Worm (Caenorhabditis elegans): ENCODE results near the gene lgc-42.

lgc-42 gene

DNA sequence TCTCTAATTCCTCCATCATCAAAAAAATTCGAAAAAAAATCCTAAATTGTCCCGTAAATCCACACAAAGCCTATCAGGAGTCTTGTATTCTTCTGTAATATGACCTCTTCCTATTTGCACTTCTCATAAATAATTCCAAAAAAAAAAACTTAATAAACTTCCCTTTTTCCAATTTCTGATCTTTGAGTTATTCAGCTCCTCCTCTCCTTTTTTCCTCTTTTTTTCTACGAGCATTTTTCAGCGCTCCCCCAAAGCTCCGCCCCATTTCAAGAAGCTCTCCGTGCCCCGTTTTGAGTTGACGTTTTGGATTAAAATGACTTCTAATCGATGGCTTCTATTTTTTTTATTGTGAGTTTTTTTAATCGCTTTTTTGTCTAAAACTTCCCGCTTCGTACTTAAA lies at the start of gene lgc-42:
Gene lgc-42 (plus strand): TSS at position 301 of the 400 bp plus-strand sequence.
- no peak for TF ChIP-seq arid-1 (GFP tag; conservative IDR thresholded peaks at IDR 0.05)
- no peak for TF ChIP-seq ztf-11 (tag; optimal IDR thresholded peaks at IDR 0.05)
- TF ChIP-seq spr-3 (GFP tag; optimal IDR thresholded peaks at IDR 0.05) = no peak
- TF ChIP-seq nhr-10 (tag; optimal IDR thresholded peaks at IDR 0.05) = no peak
- TF ChIP-seq ZK546.5 (tag; optimal IDR thresholded peaks at IDR 0.05) = no peak
- TF ChIP-seq ZK337.2 (GFP tag; IDR thresholded peaks at IDR 0.05) = no peak
- TF ChIP-seq nhr-6 (tag; optimal IDR thresholded peaks at IDR 0.05) = no peak
- TF ChIP-seq daf-19 (GFP tag; conservative IDR thresholded peaks at IDR 0.05) = no peak
- no peak for TF ChIP-seq lim-7 (GFP tag; IDR thresholded peaks at IDR 0.05)
- TF ChIP-seq ama-1 (optimal IDR thresholded peaks at IDR 0.05) = no peak
- TF ChIP-seq dve-1 (tag; optimal IDR thresholded peaks at IDR 0.05; ENCODE audit: insufficient read depth) = no peak
- no peak for TF ChIP-seq duxl-1 (tag; optimal IDR thresholded peaks at IDR 0.05; ENCODE audit: poor library complexity)

DNA sequence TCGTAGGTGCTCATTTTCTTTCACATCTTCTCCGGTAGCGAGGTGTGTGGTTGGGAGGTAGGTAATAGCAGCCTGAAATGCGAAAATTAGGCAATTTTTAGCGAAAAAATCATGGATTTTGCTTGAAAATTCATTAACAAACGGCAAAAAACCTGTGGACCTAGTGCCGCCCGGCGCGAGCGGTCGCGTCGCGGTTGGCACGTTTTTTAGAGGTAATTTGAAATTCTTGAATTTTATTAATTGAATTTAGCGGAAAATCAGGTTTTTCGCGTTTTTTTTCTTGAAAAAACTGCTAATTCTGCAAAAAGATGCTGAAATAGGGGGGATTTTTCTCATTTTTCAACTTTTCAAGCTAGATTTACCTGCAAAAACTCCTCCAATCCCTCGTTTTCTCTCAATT lies 48.3 kb upstream of the lgc-42 start:
- TF ChIP-seq dmd-9 (GFP tag; IDR thresholded peaks at IDR 0.05) (no peak), rbr-2 (tag; optimal IDR thresholded peaks at IDR 0.05) (no peak), unc-62 (GFP tag; optimal IDR thresholded peaks at IDR 0.05 in 1 of 2) (peak in 1 of 2 experiments; percentile 10), unc-62 (tag; optimal IDR thresholded peaks at IDR 0.05) (no peak), ceh-28 (tag; optimal IDR thresholded peaks at IDR 0.05) (no peak), nhr-76 (tag; optimal IDR thresholded peaks at IDR 0.05) (no peak), ZK546.5 (tag; optimal IDR thresholded peaks at IDR 0.05) (no peak), lin-38 (GFP tag; IDR thresholded peaks at IDR 0.05) (0 out of 2 replicates have a peak, but pooled peaks have one; percentile 9)

DNA sequence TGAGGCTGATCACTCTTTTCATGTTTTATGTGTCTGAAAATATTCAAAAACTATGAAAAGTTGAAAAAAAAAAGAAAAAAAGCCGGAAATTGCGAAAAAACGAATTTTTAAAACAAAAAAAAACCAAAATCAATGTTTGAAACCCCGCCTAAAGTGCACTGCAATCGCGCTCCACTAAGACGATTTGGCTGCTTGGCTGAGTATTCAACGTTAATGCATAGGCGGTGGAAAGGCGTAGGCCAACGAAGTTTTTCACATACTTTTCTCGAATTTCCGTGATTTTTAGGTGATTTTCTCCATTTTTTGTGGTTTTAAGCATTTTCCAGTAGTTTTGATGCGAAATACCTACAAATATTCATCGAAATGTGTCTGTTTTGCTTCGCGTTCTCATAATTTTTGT lies 47.4 kb upstream of the lgc-42 start, which contains the start of the genes polh-1 and rps-22:
Gene polh-1 (minus strand): TSS at position 34 of the 400 bp plus-strand sequence.
Gene rps-22 (plus strand): TSS at position 300 of the 400 bp plus-strand sequence.
- TF ChIP-seq hmg-1.1 (GFP tag; IDR thresholded peaks at IDR 0.05) = peak; percentile 86
- peak; percentile 80 for TF ChIP-seq rbr-2 (tag; optimal IDR thresholded peaks at IDR 0.05)
- TF ChIP-seq snpc-4 (tag; optimal IDR thresholded peaks at IDR 0.05) = no peak
- peak; percentile 73 to 96 for TF ChIP-seq lsy-2 (tag; optimal IDR thresholded peaks at IDR 0.05)
- 0 out of 2 replicates have a peak, but pooled peaks have one; percentile 15 for TF ChIP-seq madf-9 (GFP tag; conservative IDR thresholded peaks at IDR 0.05)
- peak; percentile 35; the same call in 1 of the 2 replicates for TF ChIP-seq pha-4 (GFP tag; IDR thresholded peaks at IDR 0.05)
- peak; percentile 74 for TF ChIP-seq pha-4 (tag; optimal IDR thresholded peaks at IDR 0.05)
- no peak for TF ChIP-seq madf-5 (GFP tag; IDR thresholded peaks at IDR 0.05)
- peak; percentile 58; the same call in 1 of the 2 replicates for TF ChIP-seq dmd-6 (GFP tag; IDR thresholded peaks at IDR 0.05)
- peak; percentile 92 for TF ChIP-seq mes-2 (tag; optimal IDR thresholded peaks at IDR 0.05; ENCODE audit: poor library complexity, severe bottlenecking)
- no peak for TF ChIP-seq spr-3 (GFP tag; optimal IDR thresholded peaks at IDR 0.05)
- TF ChIP-seq arid-1 (GFP tag; conservative IDR thresholded peaks at IDR 0.05) = peak; percentile 67; the same call in 1 of the 2 replicates
- peak; percentile 67 for TF ChIP-seq aha-1 (tag)
- TF ChIP-seq R02D3.7 (tag; optimal IDR thresholded peaks at IDR 0.05) = no peak
- no peak for TF ChIP-seq daf-12 (tag; optimal IDR thresholded peaks at IDR 0.05)
- TF ChIP-seq nhr-111 (GFP tag; optimal IDR thresholded peaks at IDR 0.05) = no peak
- TF ChIP-seq T20F7.1 (GFP tag; optimal IDR thresholded peaks at IDR 0.05) = peak; percentile 89
- no peak for TF ChIP-seq mxl-2 (GFP tag; conservative IDR thresholded peaks at IDR 0.05)
- peak; percentile 57; the same call in 1 of the 2 replicates for TF ChIP-seq vab-7 (GFP tag; IDR thresholded peaks at IDR 0.05)
- no peak for TF ChIP-seq dmd-8 (GFP tag; IDR thresholded peaks at IDR 0.05)
- TF ChIP-seq ztf-7 (tag; optimal IDR thresholded peaks at IDR 0.05) = no peak
- TF ChIP-seq Y105C5A.15 (GFP tag; IDR thresholded peaks at IDR 0.05) = no peak
- no peak for TF ChIP-seq F37D6.2 (tag; optimal IDR thresholded peaks at IDR 0.05)
- peak; percentile 73 for TF ChIP-seq hlh-11 (tag; optimal IDR thresholded peaks at IDR 0.05)
- TF ChIP-seq tra-1 (GFP tag; IDR thresholded peaks at IDR 0.05) = no peak
- no peak for TF ChIP-seq ceh-32 (tag; optimal IDR thresholded peaks at IDR 0.05; ENCODE audit: poor library complexity)
- peak in 1 of 2 experiments; percentile 19 for TF ChIP-seq mdl-1 (tag; optimal IDR thresholded peaks at IDR 0.05)
- TF ChIP-seq zip-2 (tag; optimal IDR thresholded peaks at IDR 0.05) = no peak
- no peak for TF ChIP-seq mdt-29 (GFP tag; IDR thresholded peaks at IDR 0.05)
- TF ChIP-seq lim-7 (GFP tag; IDR thresholded peaks at IDR 0.05) = no peak
- no peak for TF ChIP-seq D1046.2 (GFP tag; IDR thresholded peaks at IDR 0.05)
- TF ChIP-seq dpl-1 (GFP tag; optimal IDR thresholded peaks at IDR 0.05) = peak; percentile 98
- peak; percentile 92 for TF ChIP-seq nhr-25 (tag; optimal IDR thresholded peaks at IDR 0.05; ENCODE audit: borderline replicate concordance, insufficient read depth)

Data from whole organism, L4 larva.